Fruit fly (Drosophila melanogaster): ENCODE data around the gene CG43145.

Gene CG43145

dm6 chr2L:3656667-3657066 lies 45.0 kb upstream of the CG43145 start, which contains the start of gene for (continued):
- TF ChIP-seq CG18619 (GFP tag; optimal IDR thresholded peaks at IDR 0.05) (no peak), shn (GFP tag; optimal IDR thresholded peaks at IDR 0.05) (no peak), Trl (optimal IDR thresholded peaks at IDR 0.05) (peak; percentile 32 to 71), Trl (GFP tag; optimal IDR thresholded peaks at IDR 0.05) (no peak), CG34422 (GFP tag; IDR thresholded peaks at IDR 0.05) (peak; percentile 40; the same call in 1 of the 3 replicates), Drgx (GFP tag; IDR thresholded peaks at IDR 0.05) (no peak), en (GFP tag; optimal IDR thresholded peaks at IDR 0.05) (no peak), CG10543 (GFP tag; optimal IDR thresholded peaks at IDR 0.05) (no peak), CG32532 (GFP tag; IDR thresholded peaks at IDR 0.05) (peak; percentile 19; the same call in 1 of the 2 replicates), Jarid2 (GFP tag; optimal IDR thresholded peaks at IDR 0.05) (peak; percentile 96), CG2202 (tag; optimal IDR thresholded peaks at IDR 0.05) (no peak), CG2199 (GFP tag; IDR thresholded peaks at IDR 0.05) (0 out of 3 replicates have a peak, but pooled peaks have one; percentile 31), dan (GFP tag; IDR thresholded peaks at IDR 0.05) (no peak), bbx (GFP tag; IDR thresholded peaks at IDR 0.05; ENCODE audit: partially characterized antibody) (peak; percentile 21; the same call in 1 of the 2 replicates), CoRest (tag; optimal IDR thresholded peaks at IDR 0.05) (no peak), CG4328 (GFP tag; optimal IDR thresholded peaks at IDR 0.05) (no peak), amos (GFP tag; IDR thresholded peaks at IDR 0.05; ENCODE audit: partially characterized antibody) (peak; percentile 9; the same call in 1 of the 2 replicates), CG13287 (GFP tag; IDR thresholded peaks at IDR 0.05; ENCODE audit: partially characterized antibody) (peak; percentile 9; the same call in 1 of the 2 replicates), fd64A (GFP tag; optimal IDR thresholded peaks at IDR 0.05) (no peak), hbn (GFP tag; IDR thresholded peaks at IDR 0.05; ENCODE audit: partially characterized antibody) (no peak), CG9876 (GFP tag; optimal IDR thresholded peaks at IDR 0.05) (no peak), phol (tag; optimal IDR thresholded peaks at IDR 0.05) (no peak), CG17912 (GFP tag; optimal IDR thresholded peaks at IDR 0.05) (no peak), Dbx (GFP tag; IDR thresholded peaks at IDR 0.05) (no peak), CG10462 (GFP tag; optimal IDR thresholded peaks at IDR 0.05) (no peak), CG12155 (GFP tag; optimal IDR thresholded peaks at IDR 0.05) (peak; percentile 93), CG17328 (GFP tag; IDR thresholded peaks at IDR 0.05) (no peak), sens (GFP tag) (peak; percentile 20), CG7987 (GFP tag; optimal IDR thresholded peaks at IDR 0.05) (no peak), CG2678 (tag; optimal IDR thresholded peaks at IDR 0.05) (peak; percentile 21), Rfx (GFP tag; IDR thresholded peaks at IDR 0.05) (peak; percentile 15; the same call in 1 of the 2 replicates), trh (GFP tag; optimal IDR thresholded peaks at IDR 0.05) (no peak), CG2116 (GFP tag; optimal IDR thresholded peaks at IDR 0.05) (no peak), Hr78 (GFP tag; optimal IDR thresholded peaks at IDR 0.05) (no peak), Opbp (GFP tag; IDR thresholded peaks at IDR 0.05; ENCODE audit: partially characterized antibody) (no peak), MESR4 (GFP tag; optimal IDR thresholded peaks at IDR 0.05) (no peak), Ada2b (GFP tag; IDR thresholded peaks at IDR 0.05) (no peak), hth (optimal IDR thresholded peaks at IDR 0.05) (no peak), mirr (GFP tag; optimal IDR thresholded peaks at IDR 0.05) (no peak), slbo (GFP tag; IDR thresholded peaks at IDR 0.05) (no peak), CG15696 (tag; optimal IDR thresholded peaks at IDR 0.05) (no peak), CG1529 (GFP tag; optimal IDR thresholded peaks at IDR 0.05) (no peak), CG5245 (GFP tag; optimal IDR thresholded peaks at IDR 0.05) (no peak), Antp (GFP tag; optimal IDR thresholded peaks at IDR 0.05) (no peak), nau (GFP tag; optimal IDR thresholded peaks at IDR 0.05) (no peak), Six4 (GFP tag; optimal IDR thresholded peaks at IDR 0.05) (no peak), nom (GFP tag; optimal IDR thresholded peaks at IDR 0.05) (peak; percentile 31), D19B (GFP tag; optimal IDR thresholded peaks at IDR 0.05) (no peak), CG12659 (GFP tag; optimal IDR thresholded peaks at IDR 0.05) (no peak), CG31365 (tag; optimal IDR thresholded peaks at IDR 0.05) (no peak), CG3163 (GFP tag; optimal IDR thresholded peaks at IDR 0.05) (peak; percentile 64)
